Worm (Caenorhabditis elegans): Measurements from ENCODE around the gene fmo-2.

- TF ChIP-seq pha-4 (tag; optimal IDR thresholded peaks at IDR 0.05) (no peak), nhr-28 (tag; optimal IDR thresholded peaks at IDR 0.05) (no peak), elt-2 (tag; optimal IDR thresholded peaks at IDR 0.05) (no peak), snpc-4 (tag; optimal IDR thresholded peaks at IDR 0.05) (no peak), jun-1 (tag; optimal IDR thresholded peaks at IDR 0.05) (no peak), nhr-237 (tag; optimal IDR thresholded peaks at IDR 0.05) (no peak), nhr-76 (tag; optimal IDR thresholded peaks at IDR 0.05) (no peak), skn-1 (tag; optimal IDR thresholded peaks at IDR 0.05) (no peak), nhr-11 (tag; optimal IDR thresholded peaks at IDR 0.05) (no peak), pqm-1 (tag; optimal IDR thresholded peaks at IDR 0.05) (no peak)
These were observed 45.4 kb downstream of the fmo-2 start, which contains the start of gene ZC168.2 for ce11 chrIV:10727734-10728133.
